Comparison of ENCODE assay signal across 5 worm cellular contexts in the genomic region with DNA sequence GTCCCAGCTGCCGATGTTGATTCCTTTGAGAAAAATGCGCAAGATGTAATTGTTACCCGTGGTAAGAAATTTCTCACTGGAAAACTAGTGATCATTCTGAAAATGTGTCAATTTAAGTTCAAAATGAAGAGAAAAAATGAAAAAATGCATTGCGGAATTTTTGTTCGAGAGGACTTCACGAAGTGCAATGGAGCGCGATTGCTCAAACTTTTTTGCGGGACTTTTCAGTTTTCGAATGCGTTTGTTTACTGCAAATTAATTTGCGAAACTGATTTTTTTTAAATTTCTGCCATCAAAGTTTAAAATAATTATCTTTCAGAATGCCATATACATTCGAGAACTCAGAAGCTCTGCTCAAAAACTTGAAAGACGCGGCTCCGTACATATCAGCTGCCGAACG.
A peak's percentile ranks its signal among the peaks of the same experiment; 100 is the strongest.
TF ChIP-seq lines count a peak whose summit lies in the region.

Gene nuaf-1 (minus strand): TSS at position 98 of the 400 bp plus-strand sequence.
Gene bir-2 (plus strand): TSS at position 318 of the 400 bp plus-strand sequence.

TF ChIP-seq in whole organism, L1 larva, 84 proteins besides CTCF, POLR2A, EP300 and RAD21 (continued from another document and continues in another):
- TF ChIP-seq swsn-7 (tag; optimal IDR thresholded peaks at IDR 0.05; lab: Kevin White, UChicago) (peak; percentile 63), isw-1 (GFP tag; IDR thresholded peaks at IDR 0.05; lab: Robert Waterston, UW) (no peak; the same call in 1 of the 2 replicates), lsy-2 (tag; optimal IDR thresholded peaks at IDR 0.05; lab: Kevin White, UChicago) (peak; percentile 70 to 74), skn-1 (tag; optimal IDR thresholded peaks at IDR 0.05; lab: Kevin White, UChicago) (peak; percentile 55), alr-1 (tag; optimal IDR thresholded peaks at IDR 0.05; lab: Kevin White, UChicago; ENCODE audit: borderline replicate concordance) (no peak), ceh-88 (GFP tag; IDR thresholded peaks at IDR 0.05; lab: Robert Waterston, UW) (no peak), nhr-76 (tag; optimal IDR thresholded peaks at IDR 0.05; lab: Kevin White, UChicago) (no peak), nhr-11 (tag; optimal IDR thresholded peaks at IDR 0.05; lab: Kevin White, UChicago) (no peak), dsc-1 (tag; optimal IDR thresholded peaks at IDR 0.05; lab: Kevin White, UChicago) (peak; percentile 60), ztf-11 (tag; optimal IDR thresholded peaks at IDR 0.05; lab: Kevin White, UChicago) (peak in 1 of 2 experiments; percentile 47), unc-130 (tag; optimal IDR thresholded peaks at IDR 0.05; lab: Kevin White, UChicago) (peak; percentile 62), nhr-90 (tag; optimal IDR thresholded peaks at IDR 0.05; lab: Kevin White, UChicago; ENCODE audit: poor library complexity) (peak; percentile 50), snu-23 (GFP tag; optimal IDR thresholded peaks at IDR 0.05; lab: Kevin White, UChicago) (peak; percentile 73), C16A3.4 (tag; optimal IDR thresholded peaks at IDR 0.05; lab: Kevin White, UChicago) (peak; percentile 54), ceh-63 (GFP tag; optimal IDR thresholded peaks at IDR 0.05; lab: Kevin White, UChicago) (no peak), aly-2 (tag; optimal IDR thresholded peaks at IDR 0.05; lab: Kevin White, UChicago) (no peak), sptf-1 (tag; optimal IDR thresholded peaks at IDR 0.05; lab: Kevin White, UChicago) (no peak), mep-1 (tag; optimal IDR thresholded peaks at IDR 0.05; lab: Kevin White, UChicago) (peak; percentile 85), zag-1 (tag; optimal IDR thresholded peaks at IDR 0.05; lab: Kevin White, UChicago) (no peak), F16B12.6 (tag; optimal IDR thresholded peaks at IDR 0.05; lab: Kevin White, UChicago) (peak; percentile 23), hlh-4 (tag; optimal IDR thresholded peaks at IDR 0.05; lab: Kevin White, UChicago) (no peak), lin-13 (GFP tag; optimal IDR thresholded peaks at IDR 0.05; lab: Kevin White, UChicago) (peak; percentile 48), lin-14 (GFP tag; optimal IDR thresholded peaks at IDR 0.05; lab: Kevin White, UChicago) (peak; percentile 70), nhr-84 (tag; optimal IDR thresholded peaks at IDR 0.05; lab: Kevin White, UChicago) (no peak), fkh-4 (tag; optimal IDR thresholded peaks at IDR 0.05; lab: Kevin White, UChicago; ENCODE audit: borderline replicate concordance) (no peak)

TF ChIP-seq in whole organism, L2 larva, 48 proteins besides CTCF, POLR2A, EP300 and RAD21 (continued from another document):
- TF ChIP-seq alr-1 (tag; optimal IDR thresholded peaks at IDR 0.05; lab: Kevin White, UChicago) (no peak), crh-2 (tag; optimal IDR thresholded peaks at IDR 0.05; lab: Kevin White, UChicago) (peak; percentile 67), mab-5 (tag; optimal IDR thresholded peaks at IDR 0.05; lab: Kevin White, UChicago) (no peak), F13H6.1 (tag; optimal IDR thresholded peaks at IDR 0.05; lab: Kevin White, UChicago) (peak; percentile 31), ztf-1 (GFP tag; conservative IDR thresholded peaks at IDR 0.05; lab: Robert Waterston, UW) (no peak), fos-1 (tag; optimal IDR thresholded peaks at IDR 0.05; lab: Kevin White, UChicago) (peak; percentile 42)

TF ChIP-seq in whole organism, L3 larva, 47 proteins besides CTCF, POLR2A, EP300 and RAD21 (continued from another document):
- TF ChIP-seq nhr-23 (tag; optimal IDR thresholded peaks at IDR 0.05; lab: Kevin White, UChicago) (peak; percentile 57), nhr-12 (tag; optimal IDR thresholded peaks at IDR 0.05; lab: Kevin White, UChicago) (no peak), elt-2 (tag; optimal IDR thresholded peaks at IDR 0.05; lab: Kevin White, UChicago) (peak; percentile 21), nhr-43 (tag; optimal IDR thresholded peaks at IDR 0.05; lab: Kevin White, UChicago; ENCODE audit: poor library complexity, severe bottlenecking) (peak; percentile 7), elt-1 (tag; optimal IDR thresholded peaks at IDR 0.05; lab: Kevin White, UChicago) (no peak), ztf-11 (tag; optimal IDR thresholded peaks at IDR 0.05; lab: Kevin White, UChicago) (no peak), nhr-67 (tag; optimal IDR thresholded peaks at IDR 0.05; lab: Kevin White, UChicago) (no peak), nfya-1 (tag; optimal IDR thresholded peaks at IDR 0.05; lab: Kevin White, UChicago; ENCODE audit: insufficient read depth) (peak; percentile 55), elt-3 (tag; optimal IDR thresholded peaks at IDR 0.05; lab: Kevin White, UChicago) (no peak), mdl-1 (tag; optimal IDR thresholded peaks at IDR 0.05; lab: Kevin White, UChicago) (no peak), ceh-28 (tag; optimal IDR thresholded peaks at IDR 0.05; lab: Kevin White, UChicago) (no peak), nhr-76 (tag; optimal IDR thresholded peaks at IDR 0.05; lab: Kevin White, UChicago) (no peak), nhr-77 (tag; optimal IDR thresholded peaks at IDR 0.05; lab: Kevin White, UChicago) (no peak), ama-1 (optimal IDR thresholded peaks at IDR 0.05; lab: Kevin White, UChicago) (no peak), ceh-16 (tag; optimal IDR thresholded peaks at IDR 0.05; lab: Kevin White, UChicago) (no peak), nhr-25 (tag; optimal IDR thresholded peaks at IDR 0.05; lab: Kevin White, UChicago) (no peak), nhr-237 (tag; optimal IDR thresholded peaks at IDR 0.05; lab: Kevin White, UChicago) (no peak), ZK546.5 (tag; optimal IDR thresholded peaks at IDR 0.05; lab: Kevin White, UChicago) (no peak), R02D3.7 (tag; optimal IDR thresholded peaks at IDR 0.05; lab: Kevin White, UChicago) (peak; percentile 37), nhr-28 (tag; optimal IDR thresholded peaks at IDR 0.05; lab: Kevin White, UChicago) (no peak), ztf-4 (tag; optimal IDR thresholded peaks at IDR 0.05; lab: Kevin White, UChicago) (no peak), eor-1 (tag; optimal IDR thresholded peaks at IDR 0.05; lab: Kevin White, UChicago) (no peak), unc-39 (tag; optimal IDR thresholded peaks at IDR 0.05; lab: Kevin White, UChicago) (no peak), hmg-11 (tag; optimal IDR thresholded peaks at IDR 0.05; lab: Kevin White, UChicago) (peak; percentile 54), jun-1 (tag; optimal IDR thresholded peaks at IDR 0.05; lab: Kevin White, UChicago) (no peak), pqm-1 (tag; optimal IDR thresholded peaks at IDR 0.05; lab: Kevin White, UChicago) (peak; percentile 42), pha-4 (tag; optimal IDR thresholded peaks at IDR 0.05; lab: Kevin White, UChicago) (peak; percentile 85), lin-39 (tag; optimal IDR thresholded peaks at IDR 0.05; lab: Kevin White, UChicago) (peak; percentile 50)

TF ChIP-seq in whole organism, L4 larva, 104 proteins besides CTCF, POLR2A, EP300 and RAD21 (continued from another document and continues in another):
- TF ChIP-seq dve-1 (tag; optimal IDR thresholded peaks at IDR 0.05; lab: Kevin White, UChicago; ENCODE audit: insufficient read depth) (peak; percentile 52), duxl-1 (tag; optimal IDR thresholded peaks at IDR 0.05; lab: Kevin White, UChicago; ENCODE audit: poor library complexity) (no peak), madf-9 (GFP tag; conservative IDR thresholded peaks at IDR 0.05; lab: Robert Waterston, UW) (no peak), lin-39 (tag; optimal IDR thresholded peaks at IDR 0.05; lab: Kevin White, UChicago) (no peak), ZK546.5 (tag; optimal IDR thresholded peaks at IDR 0.05; lab: Kevin White, UChicago) (no peak), ceh-20 (GFP tag; IDR thresholded peaks at IDR 0.05; lab: Robert Waterston, UW) (no peak), F44E2.7 (GFP tag; IDR thresholded peaks at IDR 0.05; lab: Robert Waterston, UW) (no peak), ztf-11 (tag; optimal IDR thresholded peaks at IDR 0.05; lab: Kevin White, UChicago) (no peak), F10B5.3 (tag; optimal IDR thresholded peaks at IDR 0.05; lab: Kevin White, UChicago) (no peak), D1046.2 (GFP tag; IDR thresholded peaks at IDR 0.05; lab: Robert Waterston, UW) (no peak), mdt-29 (GFP tag; IDR thresholded peaks at IDR 0.05; lab: Robert Waterston, UW) (no peak), dmd-9 (GFP tag; IDR thresholded peaks at IDR 0.05; lab: Robert Waterston, UW) (no peak), hlh-30 (tag; optimal IDR thresholded peaks at IDR 0.05; lab: Kevin White, UChicago; ENCODE audit: insufficient read depth) (peak; percentile 51), ces-1 (GFP tag; optimal IDR thresholded peaks at IDR 0.05; lab: Kevin White, UChicago) (no peak), hif-1 (tag; optimal IDR thresholded peaks at IDR 0.05; lab: Kevin White, UChicago) (peak in 1 of 2 experiments; percentile 4), zip-11 (GFP tag; IDR thresholded peaks at IDR 0.05; lab: Robert Waterston, UW) (no peak), attf-4 (tag; optimal IDR thresholded peaks at IDR 0.05; lab: Kevin White, UChicago) (no peak), dpl-1 (GFP tag; optimal IDR thresholded peaks at IDR 0.05; lab: Kevin White, UChicago) (peak; percentile 81), skn-1 (tag; optimal IDR thresholded peaks at IDR 0.05; lab: Kevin White, UChicago) (no peak), mxl-3 (GFP tag; optimal IDR thresholded peaks at IDR 0.05; lab: Kevin White, UChicago) (no peak), nhr-41 (GFP tag; IDR thresholded peaks at IDR 0.05; lab: Robert Waterston, UW) (no peak), Y75B8A.6 (GFP tag; IDR thresholded peaks at IDR 0.05; lab: Robert Waterston, UW) (no peak), arid-1 (GFP tag; conservative IDR thresholded peaks at IDR 0.05; lab: Robert Waterston, UW) (no peak), ama-1 (optimal IDR thresholded peaks at IDR 0.05; lab: Kevin White, UChicago) (no peak), egl-27 (tag; optimal IDR thresholded peaks at IDR 0.05; lab: Kevin White, UChicago) (no peak), Y5F2A.4 (GFP tag; optimal IDR thresholded peaks at IDR 0.05; lab: Kevin White, UChicago) (no peak), lim-7 (GFP tag; IDR thresholded peaks at IDR 0.05; lab: Robert Waterston, UW) (no peak), ztf-7 (tag; optimal IDR thresholded peaks at IDR 0.05; lab: Kevin White, UChicago) (no peak), madf-5 (GFP tag; IDR thresholded peaks at IDR 0.05; lab: Robert Waterston, UW) (no peak), daf-8 (GFP tag; IDR thresholded peaks at IDR 0.05; lab: Robert Waterston, UW) (no peak), snpc-1.2 (GFP tag; IDR thresholded peaks at IDR 0.05; lab: Robert Waterston, UW) (0 out of 2 replicates have a peak, but pooled peaks have one; percentile 37), zfp-3 (GFP tag; conservative IDR thresholded peaks at IDR 0.05; lab: Robert Waterston, UW) (no peak), mep-1 (tag; optimal IDR thresholded peaks at IDR 0.05; lab: Kevin White, UChicago) (peak; percentile 53), saeg-2 (GFP tag; IDR thresholded peaks at IDR 0.05; lab: Robert Waterston, UW) (no peak), egl-43 (GFP tag; IDR thresholded peaks at IDR 0.05; lab: Robert Waterston, UW) (no peak), F49E8.2 (tag; optimal IDR thresholded peaks at IDR 0.05; lab: Kevin White, UChicago; ENCODE audit: borderline replicate concordance) (no peak), hlh-11 (tag; optimal IDR thresholded peaks at IDR 0.05; lab: Kevin White, UChicago) (peak; percentile 39), lin-13 (GFP tag; optimal IDR thresholded peaks at IDR 0.05; lab: Kevin White, UChicago) (no peak), fos-1 (tag; optimal IDR thresholded peaks at IDR 0.05; lab: Kevin White, UChicago) (no peak)

TF ChIP-seq in whole organism, young adult, 124 proteins besides CTCF, POLR2A, EP300 and RAD21 (continued from another document):
- TF ChIP-seq D2030.7 (GFP tag; IDR thresholded peaks at IDR 0.05; lab: Robert Waterston, UW) (peak; percentile 45), nhr-179 (tag; optimal IDR thresholded peaks at IDR 0.05; lab: Kevin White, UChicago) (no peak), ekl-4 (GFP tag; IDR thresholded peaks at IDR 0.05; lab: Robert Waterston, UW) (no peak), chd-7 (tag; optimal IDR thresholded peaks at IDR 0.05; lab: Kevin White, UChicago) (no peak), lin-26 (GFP tag; IDR thresholded peaks at IDR 0.05; lab: Robert Waterston, UW) (no peak), bed-1 (GFP tag; IDR thresholded peaks at IDR 0.05; lab: Robert Waterston, UW) (no peak), cebp-1 (GFP tag; IDR thresholded peaks at IDR 0.05; lab: Robert Waterston, UW) (no peak), cebp-1 (tag; optimal IDR thresholded peaks at IDR 0.05; lab: Kevin White, UChicago) (no peak), snpc-3.4 (tag; optimal IDR thresholded peaks at IDR 0.05; lab: Kevin White, UChicago) (peak; percentile 67), lin-54 (GFP tag; optimal IDR thresholded peaks at IDR 0.05; lab: Kevin White, UChicago) (peak; percentile 65), ztf-22 (GFP tag; optimal IDR thresholded peaks at IDR 0.05; lab: Kevin White, UChicago) (no peak), ztf-3 (GFP tag; optimal IDR thresholded peaks at IDR 0.05; lab: Kevin White, UChicago) (no peak), efl-1 (GFP tag; optimal IDR thresholded peaks at IDR 0.05; lab: Kevin White, UChicago) (peak; percentile 46), egl-44 (GFP tag; IDR thresholded peaks at IDR 0.05; lab: Robert Waterston, UW) (no peak), ceh-27 (GFP tag; optimal IDR thresholded peaks at IDR 0.05; lab: Kevin White, UChicago) (no peak), nfyb-1 (GFP tag; IDR thresholded peaks at IDR 0.05; lab: Robert Waterston, UW) (no peak), F39B2.1 (GFP tag; IDR thresholded peaks at IDR 0.05; lab: Robert Waterston, UW) (no peak), F22D6.2 (tag; optimal IDR thresholded peaks at IDR 0.05; lab: Kevin White, UChicago) (no peak), F23B12.7 (tag; optimal IDR thresholded peaks at IDR 0.05; lab: Kevin White, UChicago; ENCODE audit: insufficient read depth) (peak; percentile 3), madf-8 (GFP tag; conservative IDR thresholded peaks at IDR 0.05; lab: Robert Waterston, UW) (no peak), let-526 (GFP tag; IDR thresholded peaks at IDR 0.05; lab: Robert Waterston, UW) (no peak), B0261.1 (tag; optimal IDR thresholded peaks at IDR 0.05; lab: Kevin White, UChicago) (no peak), mcd-1 (GFP tag; IDR thresholded peaks at IDR 0.05; lab: Robert Waterston, UW) (peak; percentile 94), repo-1 (tag; optimal IDR thresholded peaks at IDR 0.05; lab: Kevin White, UChicago) (no peak), hsf-1 (GFP tag; IDR thresholded peaks at IDR 0.05; lab: Robert Waterston, UW) (no peak), dox-1 (GFP tag; IDR thresholded peaks at IDR 0.05; lab: Robert Waterston, UW) (0 out of 2 replicates have a peak, but pooled peaks have one; percentile 24), mxl-1 (tag; optimal IDR thresholded peaks at IDR 0.05; lab: Kevin White, UChicago) (no peak), nhr-27 (tag; optimal IDR thresholded peaks at IDR 0.05; lab: Kevin White, UChicago) (no peak), nfya-2 (GFP tag; IDR thresholded peaks at IDR 0.05; lab: Robert Waterston, UW) (no peak), attf-5 (GFP tag; optimal IDR thresholded peaks at IDR 0.05; lab: Kevin White, UChicago) (peak; percentile 9), tlf-1 (GFP tag; optimal IDR thresholded peaks at IDR 0.05; lab: Kevin White, UChicago) (no peak), aptf-3 (GFP tag; IDR thresholded peaks at IDR 0.05; lab: Robert Waterston, UW) (no peak), pbrm-1 (GFP tag; IDR thresholded peaks at IDR 0.05; lab: Robert Waterston, UW) (no peak), pha-4 (tag; optimal IDR thresholded peaks at IDR 0.05; lab: Kevin White, UChicago) (no peak), ceh-40 (GFP tag; IDR thresholded peaks at IDR 0.05; lab: Robert Waterston, UW) (no peak), let-607 (tag; optimal IDR thresholded peaks at IDR 0.05; lab: Kevin White, UChicago) (no peak), K12H6.12 (tag; optimal IDR thresholded peaks at IDR 0.05; lab: Kevin White, UChicago) (no peak), ztf-18 (tag; optimal IDR thresholded peaks at IDR 0.05; lab: Kevin White, UChicago) (no peak), attf-6 (GFP tag; IDR thresholded peaks at IDR 0.05; lab: Robert Waterston, UW) (no peak), nhr-80 (tag; optimal IDR thresholded peaks at IDR 0.05; lab: Kevin White, UChicago) (peak; percentile 8), madf-6 (GFP tag; IDR thresholded peaks at IDR 0.05; lab: Robert Waterston, UW) (peak; percentile 63), lin-35 (GFP tag; optimal IDR thresholded peaks at IDR 0.05; lab: Kevin White, UChicago) (no peak), hmg-20 (GFP tag; IDR thresholded peaks at IDR 0.05; lab: Robert Waterston, UW) (no peak), dpl-1 (GFP tag; optimal IDR thresholded peaks at IDR 0.05; lab: Kevin White, UChicago) (no peak)
